Worm (Caenorhabditis elegans) whole organism, L4/young adult: Measurements from ENCODE around the gene moc-1.

ENCODE experiments used
- W03F9.2 ChIP-seq: fragments of 150-350 bp; optimal IDR thresholded peaks from 2 replicates; lab custom pipeline; 2014; ENCODE audit warnings: missing biosample characterization, missing genetic modification characterization
- dao-5 ChIP-seq: sonication (generic microtip); optimal IDR thresholded peaks from 2 replicates; lab custom pipeline; 2016; ENCODE audit warnings: missing genotype, missing genetic modification characterization, moderate library complexity, missing compliant biosample characterization
- him-1 ChIP-seq: sonication (generic microtip); optimal IDR thresholded peaks from 2 replicates; lab custom pipeline; 2016; ENCODE audit warnings: missing genotype, missing genetic modification reagents, missing genetic modification characterization, missing compliant biosample characterization

Gene moc-1

DNA sequence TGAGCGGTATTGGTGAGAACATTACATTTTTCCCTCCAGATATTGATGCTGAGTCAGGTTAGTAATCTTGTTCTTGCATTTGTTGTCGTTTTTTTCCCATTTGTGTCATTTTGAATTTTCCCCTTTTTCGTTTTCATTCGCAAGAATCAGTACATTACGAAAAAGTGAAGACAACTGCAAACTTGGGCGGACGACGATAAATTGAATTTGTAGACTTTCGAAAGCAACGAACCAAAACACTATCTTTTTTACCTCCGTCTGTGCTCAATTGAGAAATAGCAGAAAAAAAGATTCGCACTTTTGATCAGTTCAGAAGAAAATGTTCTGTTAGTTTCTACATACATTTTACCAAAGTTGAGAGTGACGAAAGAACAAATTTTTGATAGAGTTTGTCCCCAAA is 16.7 kb upstream of the moc-1 start:
- TF ChIP-seq dao-5 (tag; lab: Kevin White, UChicago) = no peak
- TF ChIP-seq him-1 (tag; lab: Kevin White, UChicago) = no peak
- no peak for TF ChIP-seq W03F9.2 (tag; lab: Kevin White, UChicago)

DNA sequence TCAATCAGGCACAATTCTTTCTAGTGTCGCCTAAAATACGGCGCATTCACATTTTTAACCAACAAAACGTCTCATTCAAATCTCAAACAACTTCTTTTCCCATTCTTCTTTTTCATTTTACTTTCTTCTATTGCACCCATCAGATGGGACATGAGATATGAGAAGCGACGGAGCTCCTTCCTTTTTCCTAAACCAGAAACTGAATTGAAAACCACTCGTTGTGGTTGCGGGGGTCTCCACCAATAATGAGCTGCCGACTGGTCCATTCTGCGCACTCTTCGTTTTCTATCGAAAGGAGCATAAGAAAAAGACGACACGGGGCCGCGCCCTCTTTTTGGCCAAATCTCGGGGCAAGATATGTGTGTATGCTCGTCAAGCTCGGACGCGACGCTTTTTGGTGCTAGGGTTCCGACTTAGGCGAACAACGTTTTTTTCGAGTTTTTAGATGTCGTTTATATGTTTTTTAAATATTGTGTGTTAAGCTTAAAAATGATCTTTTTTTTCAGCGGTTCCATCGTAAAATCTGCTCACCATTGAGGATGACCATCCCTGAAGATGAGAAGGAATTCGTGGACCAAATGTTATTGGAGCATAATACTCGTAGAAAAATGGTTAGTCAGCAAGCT is 16.0 kb upstream of the moc-1 start, which contains the start of gene F09B9.5:
TSS of gene F09B9.5 (plus strand) at position 501 of the 626 bp plus-strand sequence.
- TF ChIP-seq him-1 (tag; lab: Kevin White, UChicago) (peak; percentile 10), dao-5 (tag; lab: Kevin White, UChicago) (no peak)

ce11 chrX:10150918-10151317 is 12.5 kb upstream of the moc-1 start:
- TF ChIP-seq W03F9.2 (tag; lab: Kevin White, UChicago) (no peak), dao-5 (tag; lab: Kevin White, UChicago) (no peak), him-1 (tag; lab: Kevin White, UChicago) (no peak)

DNA sequence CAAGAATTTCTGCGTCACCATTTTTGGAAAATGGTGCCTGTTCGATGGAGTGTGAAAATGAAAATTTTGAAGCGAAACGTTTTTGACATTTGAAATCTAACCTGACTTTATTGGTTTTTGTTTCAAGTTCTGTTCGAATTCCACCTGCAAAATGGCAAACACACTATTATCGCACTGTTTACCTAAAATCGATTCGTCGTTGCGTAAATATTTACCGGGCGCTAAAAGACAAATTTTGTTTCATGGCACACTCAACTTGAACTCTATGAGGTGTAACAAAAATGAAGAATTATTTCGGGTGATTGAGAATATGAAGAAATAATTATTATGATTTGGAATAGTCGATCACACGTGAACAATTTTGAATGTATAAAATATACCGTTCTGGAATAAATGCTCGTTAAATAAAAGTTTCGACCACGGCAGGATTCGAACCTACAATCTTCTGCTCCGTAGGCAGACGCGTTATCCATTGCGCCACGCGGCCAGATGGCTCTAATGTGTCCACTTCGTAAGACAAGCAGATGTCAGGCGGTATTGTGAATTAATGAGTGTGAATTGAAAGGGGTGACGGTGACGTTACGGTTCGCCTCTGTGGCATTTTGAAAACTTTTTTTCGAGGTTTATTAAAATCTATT is 9.9 kb upstream of the moc-1 start:
- TF ChIP-seq dao-5 (tag; lab: Kevin White, UChicago) = no peak
- TF ChIP-seq him-1 (tag; lab: Kevin White, UChicago) = no peak
- peak; percentile 18 for TF ChIP-seq W03F9.2 (tag; lab: Kevin White, UChicago)

DNA sequence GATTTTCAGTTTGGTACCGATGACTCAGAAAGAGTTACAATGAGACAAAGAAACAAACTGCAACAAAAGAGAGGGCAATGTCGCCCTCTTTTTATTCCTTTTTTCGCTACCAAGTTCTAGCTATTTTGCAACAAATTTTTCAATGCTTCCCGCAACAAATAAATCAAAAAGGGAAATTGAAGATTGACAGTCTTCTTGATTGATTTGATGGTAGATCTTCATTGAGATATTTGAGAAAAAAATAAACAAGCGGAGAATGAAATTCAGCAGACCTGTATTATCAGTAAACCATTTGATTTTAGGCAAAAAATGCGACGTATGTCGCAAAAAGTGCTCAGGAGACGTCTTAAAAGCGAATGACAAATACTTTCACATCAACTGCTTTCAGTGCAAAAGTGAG is 8.8 kb upstream of the moc-1 start:
- TF ChIP-seq him-1 (tag; lab: Kevin White, UChicago) (no peak), W03F9.2 (tag; lab: Kevin White, UChicago) (no peak), dao-5 (tag; lab: Kevin White, UChicago) (no peak)

- TF ChIP-seq W03F9.2 (tag; lab: Kevin White, UChicago) (peak; percentile 55), dao-5 (tag; lab: Kevin White, UChicago) (no peak), him-1 (tag; lab: Kevin White, UChicago) (peak; percentile 88)
Measured at ce11 chrX:10146592-10146991, 8.2 kb upstream of the moc-1 start, which contains the start of gene unc-115. unc-115 (plus strand) TSS chrX:10146892.

- TF ChIP-seq him-1 (tag; lab: Kevin White, UChicago) (peak; percentile 87), W03F9.2 (tag; lab: Kevin White, UChicago) (peak; percentile 32), dao-5 (tag; lab: Kevin White, UChicago) (peak; percentile 72)
Measured at ce11 chrX:10145011-10145410, 6.6 kb upstream of the moc-1 start.

ce11 chrX:10141963-10142431 is 3.6 kb upstream of the moc-1 start, which contains the start of gene oac-14:
oac-14 (minus strand) TSS chrX:10142013.
- TF ChIP-seq W03F9.2 (tag; lab: Kevin White, UChicago) (no peak), him-1 (tag; lab: Kevin White, UChicago) (no peak), dao-5 (tag; lab: Kevin White, UChicago) (no peak)

ce11 chrX:10141264-10141663 is 2.8 kb upstream of the moc-1 start:
- TF ChIP-seq dao-5 (tag; lab: Kevin White, UChicago) = no peak
- no peak for TF ChIP-seq him-1 (tag; lab: Kevin White, UChicago)
- TF ChIP-seq W03F9.2 (tag; lab: Kevin White, UChicago) = no peak

- TF ChIP-seq dao-5 (tag; lab: Kevin White, UChicago) (no peak), W03F9.2 (tag; lab: Kevin White, UChicago) (no peak), him-1 (tag; lab: Kevin White, UChicago) (no peak)
Measured at ce11 chrX:10133082-10133481, 5.3 kb downstream of the moc-1 start, which contains the start of gene unc-58. unc-58 (minus strand) TSS chrX:10133182.

DNA sequence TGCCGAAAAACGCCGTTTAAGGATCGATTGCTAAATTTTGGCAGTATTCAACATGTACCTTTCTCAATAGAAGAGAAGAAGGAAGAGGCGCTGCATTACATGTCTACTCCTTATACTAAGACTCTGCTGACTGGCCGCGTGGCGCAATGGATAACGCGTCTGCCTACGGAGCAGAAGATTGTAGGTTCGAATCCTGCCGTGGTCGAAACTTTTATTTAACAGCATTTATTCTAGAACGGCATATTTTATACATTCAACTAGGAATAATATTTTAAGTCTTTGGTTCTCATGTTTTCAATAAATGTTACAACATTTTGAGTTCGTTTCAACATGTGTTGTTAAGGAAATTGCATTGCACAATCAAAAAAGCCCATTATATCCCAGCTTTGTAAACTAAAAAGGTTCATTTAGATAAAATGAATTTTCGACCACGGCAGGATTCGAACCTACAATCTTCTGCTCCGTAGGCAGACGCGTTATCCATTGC is 5.8 kb downstream of the moc-1 start:
- TF ChIP-seq him-1 (tag; lab: Kevin White, UChicago) = peak; percentile 47

DNA sequence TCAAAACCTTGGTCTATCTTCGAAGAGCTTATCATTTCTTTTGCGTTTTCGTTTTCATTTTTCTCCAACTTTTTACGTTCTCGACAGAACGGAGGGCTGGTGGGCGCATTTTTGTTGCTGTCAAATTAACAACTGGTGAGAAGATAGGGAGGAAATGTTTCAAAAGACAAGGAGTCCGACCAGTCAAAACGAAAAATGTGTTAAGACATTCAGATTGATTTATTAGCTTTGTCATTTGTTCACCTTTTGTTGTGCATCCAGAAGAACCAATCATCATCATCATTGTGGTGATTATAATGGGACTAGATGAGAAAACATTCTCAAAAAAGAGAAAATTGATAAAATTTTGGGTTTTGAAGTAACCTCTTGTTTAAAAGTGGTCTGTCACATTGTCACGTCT is 8.3 kb downstream of the moc-1 start:
- TF ChIP-seq W03F9.2 (tag; lab: Kevin White, UChicago) = no peak
- no peak for TF ChIP-seq him-1 (tag; lab: Kevin White, UChicago)
- no peak for TF ChIP-seq dao-5 (tag; lab: Kevin White, UChicago)

- no peak for TF ChIP-seq W03F9.2 (tag; lab: Kevin White, UChicago)
- no peak for TF ChIP-seq dao-5 (tag; lab: Kevin White, UChicago)
- no peak for TF ChIP-seq him-1 (tag; lab: Kevin White, UChicago)
Measured at ce11 chrX:10124338-10124737, 14.1 kb downstream of the moc-1 start.
